Worm (Caenorhabditis elegans): ENCODE measurements around the gene mel-32.
A peak's percentile ranks its signal among the peaks of the same experiment; 100 is the strongest.

Gene mel-32

ce11 chrIII:6462610-6463009 lies 19.8 kb upstream of the mel-32 start, which contains the start of gene T26A5.8 (continued):
- no peak for TF ChIP-seq zfp-2 (tag; optimal IDR thresholded peaks at IDR 0.05)
- TF ChIP-seq pqm-1 (tag; optimal IDR thresholded peaks at IDR 0.05) = no peak
- TF ChIP-seq egl-43 (GFP tag; IDR thresholded peaks at IDR 0.05) = no peak
- no peak for TF ChIP-seq zag-1 (tag; optimal IDR thresholded peaks at IDR 0.05)
- TF ChIP-seq nhr-102 (tag; optimal IDR thresholded peaks at IDR 0.05) = peak; percentile 61
- TF ChIP-seq lim-7 (GFP tag; IDR thresholded peaks at IDR 0.05) = no peak
- no peak for TF ChIP-seq hmg-1.1 (GFP tag; IDR thresholded peaks at IDR 0.05)
- no peak for TF ChIP-seq R02D3.7 (tag; optimal IDR thresholded peaks at IDR 0.05)
- TF ChIP-seq dmd-8 (GFP tag; IDR thresholded peaks at IDR 0.05) = 0 out of 2 replicates have a peak, but pooled peaks have one; percentile 26
- TF ChIP-seq unc-62 (GFP tag; optimal IDR thresholded peaks at IDR 0.05 in 1 of 2) = peak in 1 of 2 experiments; percentile 33
- TF ChIP-seq unc-62 (tag; optimal IDR thresholded peaks at IDR 0.05) = no peak
- TF ChIP-seq mes-2 (tag; optimal IDR thresholded peaks at IDR 0.05; ENCODE audit: poor library complexity, severe bottlenecking) = peak; percentile 19
- no peak for TF ChIP-seq unc-39 (tag; optimal IDR thresholded peaks at IDR 0.05)
- TF ChIP-seq nhr-42 (GFP tag; IDR thresholded peaks at IDR 0.05) = no peak
- TF ChIP-seq ztf-7 (tag; optimal IDR thresholded peaks at IDR 0.05) = no peak
- TF ChIP-seq madf-9 (GFP tag; conservative IDR thresholded peaks at IDR 0.05) = no peak
- no peak for TF ChIP-seq F49E8.2 (tag; optimal IDR thresholded peaks at IDR 0.05; ENCODE audit: borderline replicate concordance)
- TF ChIP-seq lin-29 (GFP tag; IDR thresholded peaks at IDR 0.05) = no peak
- TF ChIP-seq mxl-3 (GFP tag; optimal IDR thresholded peaks at IDR 0.05) = no peak
- TF ChIP-seq hlh-11 (tag; optimal IDR thresholded peaks at IDR 0.05) = no peak
- no peak for TF ChIP-seq madf-5 (GFP tag; IDR thresholded peaks at IDR 0.05)
- no peak for TF ChIP-seq dve-1 (tag; optimal IDR thresholded peaks at IDR 0.05; ENCODE audit: insufficient read depth)
- no peak for TF ChIP-seq ztf-11 (tag; optimal IDR thresholded peaks at IDR 0.05)
- TF ChIP-seq nhr-6 (tag; optimal IDR thresholded peaks at IDR 0.05) = no peak
- TF ChIP-seq nhr-76 (tag; optimal IDR thresholded peaks at IDR 0.05) = no peak
- TF ChIP-seq ctbp-1 (GFP tag; IDR thresholded peaks at IDR 0.05) = no peak
- TF ChIP-seq zip-11 (GFP tag; IDR thresholded peaks at IDR 0.05) = no peak
- TF ChIP-seq lin-13 (GFP tag; optimal IDR thresholded peaks at IDR 0.05) = no peak
- peak in 1 of 2 experiments; percentile 53 for TF ChIP-seq lsy-2 (tag; optimal IDR thresholded peaks at IDR 0.05)
- TF ChIP-seq nhr-25 (tag; optimal IDR thresholded peaks at IDR 0.05; ENCODE audit: borderline replicate concordance, insufficient read depth) = no peak
- TF ChIP-seq Y48G9A.11 (GFP tag; IDR thresholded peaks at IDR 0.05) = peak; percentile 62
- no peak for TF ChIP-seq Y105C5A.15 (GFP tag; IDR thresholded peaks at IDR 0.05)
- TF ChIP-seq D1046.2 (GFP tag; IDR thresholded peaks at IDR 0.05) = no peak
- TF ChIP-seq jun-1 (tag; optimal IDR thresholded peaks at IDR 0.05) = no peak
- TF ChIP-seq ceh-62 (tag; optimal IDR thresholded peaks at IDR 0.05) = no peak
- TF ChIP-seq nhr-48 (tag; optimal IDR thresholded peaks at IDR 0.05) = no peak
- TF ChIP-seq mdt-29 (GFP tag; IDR thresholded peaks at IDR 0.05) = no peak
- no peak for TF ChIP-seq php-3 (GFP tag; IDR thresholded peaks at IDR 0.05)
- no peak for TF ChIP-seq lir-3 (tag; optimal IDR thresholded peaks at IDR 0.05)
- TF ChIP-seq T20F7.1 (GFP tag; optimal IDR thresholded peaks at IDR 0.05) = no peak
- TF ChIP-seq ceh-20 (GFP tag; IDR thresholded peaks at IDR 0.05) = no peak
- peak; percentile 57 for TF ChIP-seq T26A8.4 (GFP tag; IDR thresholded peaks at IDR 0.05)
- TF ChIP-seq mdl-1 (tag; optimal IDR thresholded peaks at IDR 0.05) = no peak
- TF ChIP-seq zfp-3 (GFP tag; conservative IDR thresholded peaks at IDR 0.05) = peak; percentile 43; the same call in 1 of the 2 replicates
- TF ChIP-seq lin-39 (tag; optimal IDR thresholded peaks at IDR 0.05) = no peak
- no peak for TF ChIP-seq mxl-2 (GFP tag; conservative IDR thresholded peaks at IDR 0.05)
- no peak for TF ChIP-seq fos-1 (tag; optimal IDR thresholded peaks at IDR 0.05)
- no peak for TF ChIP-seq ZK337.2 (GFP tag; IDR thresholded peaks at IDR 0.05)
- no peak for TF ChIP-seq nhr-111 (GFP tag; optimal IDR thresholded peaks at IDR 0.05)
- peak; percentile 93 for TF ChIP-seq ama-1 (optimal IDR thresholded peaks at IDR 0.05)
- TF ChIP-seq Y75B8A.6 (GFP tag; IDR thresholded peaks at IDR 0.05) = peak; percentile 72; the same call in 1 of the 2 replicates
- no peak for TF ChIP-seq nhr-28 (tag; optimal IDR thresholded peaks at IDR 0.05)
- TF ChIP-seq fkh-10 (GFP tag; optimal IDR thresholded peaks at IDR 0.05) = no peak
